Fruit fly (Drosophila melanogaster) whole organism, embryonic: Measurements from ENCODE around the gene Alg2.

Experiments used
- CG8290 ChIP-seq, 3 experiments: fragments of 200-800 bp; sonication (Bioruptor generic); optimal IDR thresholded peaks; 2 replicates each; lab custom pipeline; 2016 to 2019; ENCODE audit warnings: missing biosample characterization in 3 of 3, missing genetic modification characterization in 3 of 3, mild to moderate bottlenecking in 2 of 3, moderate library complexity in 1 of 3
- Ssrp ChIP-seq: fragments of 200-800 bp; sonication (Bioruptor generic); optimal IDR thresholded peaks from 2 replicates; lab custom pipeline; 2018; ENCODE audit warnings: missing biosample characterization, mild to moderate bottlenecking, missing genetic modification characterization, moderate library complexity
- pnt ChIP-seq: fragments of 200-800 bp; sonication (Bioruptor generic); optimal IDR thresholded peaks from 3 replicates; lab custom pipeline; 2016; ENCODE audit warnings: missing biosample characterization, missing genetic modification characterization
- tx ChIP-seq: fragments of 200-800 bp; sonication (Bioruptor generic); optimal IDR thresholded peaks from 2 replicates; lab custom pipeline; 2016; ENCODE audit warnings: missing biosample characterization, missing genetic modification characterization
- z ChIP-seq: fragments of 200-800 bp; sonication (Bioruptor generic); IDR thresholded peaks from 3 replicates; pipeline ENCODE4 v1.3.6; 2022; ENCODE audit warnings: missing biosample characterization, missing genetic modification characterization

DNA sequence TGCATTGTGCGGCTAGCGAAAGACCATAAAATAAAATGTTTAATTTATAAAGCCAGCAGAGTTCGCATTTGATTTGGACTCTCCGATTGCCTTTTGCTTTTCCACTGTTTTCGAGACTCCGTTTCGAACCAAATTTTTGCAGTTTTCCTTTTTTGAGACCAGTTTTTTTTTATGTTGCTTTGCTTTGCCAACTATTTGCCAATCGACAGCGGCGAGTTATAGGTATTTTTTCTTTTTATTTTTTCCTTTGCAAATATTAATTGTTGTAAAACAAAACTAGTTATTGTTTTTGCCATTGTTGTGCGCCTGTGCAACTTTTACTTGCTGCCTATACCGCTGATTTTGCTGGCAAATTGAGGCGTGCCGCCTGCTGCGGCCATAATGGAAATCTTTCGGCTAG, 38.1 kb upstream of the Alg2 start:
- TF ChIP-seq z (GFP tag; lab: Robert Waterston, UW) (no peak), tx (no peak), Ssrp (tag; lab: Kevin White, UChicago) (no peak), CG8290 (GFP tag; optimal IDR thresholded peaks at IDR 0.05; lab: Kevin White, UChicago) (no peak), CG8290 (tag; optimal IDR thresholded peaks at IDR 0.05; lab: Kevin White, UChicago) (no peak), pnt (no peak)
